Fruit fly (Drosophila melanogaster): ENCODE data around the gene CG8565.

CG8565 gene

DNA sequence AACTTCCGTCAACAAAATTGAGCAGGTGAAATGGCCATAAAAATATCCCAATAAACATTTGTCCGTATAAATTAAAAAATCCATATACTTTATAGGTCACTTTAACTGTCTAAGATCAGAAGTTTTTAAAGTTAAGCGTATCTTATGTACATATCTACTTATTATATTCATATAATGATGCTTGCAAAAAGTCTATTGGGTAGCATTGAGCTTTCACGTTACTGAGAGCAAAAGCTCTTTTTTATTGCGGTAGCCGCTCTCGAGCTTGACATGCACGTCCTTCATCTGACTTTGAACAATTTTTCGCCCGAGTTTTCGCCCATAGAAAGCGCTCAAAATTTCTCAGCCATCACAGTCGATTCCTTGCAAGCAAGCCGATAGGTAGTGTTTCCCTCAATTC, 30.2 kb downstream of the CG8565 start, which contains the start of gene Gapdh2 (continued):
- peak; percentile 98 for TF ChIP-seq CG2889 (GFP tag; IDR thresholded peaks at IDR 0.05)
- TF ChIP-seq prd (optimal IDR thresholded peaks at IDR 0.05): no peak
- peak; percentile 98 for TF ChIP-seq prd (GFP tag; IDR thresholded peaks at IDR 0.05)
- no peak for TF ChIP-seq Hr39 (optimal IDR thresholded peaks at IDR 0.05)
- TF ChIP-seq Trl (optimal IDR thresholded peaks at IDR 0.05): peak; percentile 35 to 79
- TF ChIP-seq Trl (GFP tag; optimal IDR thresholded peaks at IDR 0.05): peak; percentile 95
- TF ChIP-seq aop (GFP tag; IDR thresholded peaks at IDR 0.05): peak; percentile 95
- TF ChIP-seq CG15011 (GFP tag; optimal IDR thresholded peaks at IDR 0.05): peak; percentile 99
- TF ChIP-seq dm (GFP tag; optimal IDR thresholded peaks at IDR 0.05): peak; percentile 91
- no peak for TF ChIP-seq CG30431 (GFP tag; optimal IDR thresholded peaks at IDR 0.05)
- peak; percentile 99 for TF ChIP-seq lilli (GFP tag; optimal IDR thresholded peaks at IDR 0.05)
- TF ChIP-seq Ets65A (GFP tag): peak; percentile 96
- TF ChIP-seq vfl (GFP tag; optimal IDR thresholded peaks at IDR 0.05): peak; percentile 98
- peak; percentile 100 for TF ChIP-seq CG10543 (GFP tag; optimal IDR thresholded peaks at IDR 0.05)
- peak; percentile 99 for TF ChIP-seq CG14441 (GFP tag; IDR thresholded peaks at IDR 0.05)
- peak; percentile 100 for TF ChIP-seq ci (GFP tag; IDR thresholded peaks at IDR 0.05)
- peak; percentile 100 for TF ChIP-seq ERR (GFP tag; optimal IDR thresholded peaks at IDR 0.05)
- peak; percentile 7 to 74 for TF ChIP-seq crp (GFP tag; optimal IDR thresholded peaks at IDR 0.05)
- TF ChIP-seq E2f2 (GFP tag; IDR thresholded peaks at IDR 0.05): peak; percentile 92
- TF ChIP-seq caup (GFP tag; optimal IDR thresholded peaks at IDR 0.05; ENCODE audit: severe bottlenecking): peak; percentile 100
- TF ChIP-seq CG16779 (GFP tag; IDR thresholded peaks at IDR 0.05): peak; percentile 99
- peak; percentile 100 for TF ChIP-seq run (tag; optimal IDR thresholded peaks at IDR 0.05)
- TF ChIP-seq CG11085 (GFP tag; IDR thresholded peaks at IDR 0.05): peak; percentile 98
- TF ChIP-seq CG3838 (GFP tag; optimal IDR thresholded peaks at IDR 0.05): peak; percentile 97
- TF ChIP-seq CG34376 (GFP tag; optimal IDR thresholded peaks at IDR 0.05): peak; percentile 100
- peak; percentile 94 for TF ChIP-seq Hmx (GFP tag; optimal IDR thresholded peaks at IDR 0.05)
- peak; percentile 99 for TF ChIP-seq gsb-n (tag; optimal IDR thresholded peaks at IDR 0.05)
- peak; percentile 95 to 100 for TF ChIP-seq Hr51 (GFP tag; optimal IDR thresholded peaks at IDR 0.05)
- TF ChIP-seq CG5245 (GFP tag; optimal IDR thresholded peaks at IDR 0.05): peak; percentile 98
- peak; percentile 98; the same call in 2 of the 3 replicates for TF ChIP-seq CG11456 (GFP tag; IDR thresholded peaks at IDR 0.05)
- peak; percentile 100 for TF ChIP-seq abd-A (tag; optimal IDR thresholded peaks at IDR 0.05)
- peak; percentile 99 for TF ChIP-seq YL-1 (GFP tag; optimal IDR thresholded peaks at IDR 0.05)
- peak; percentile 99 for TF ChIP-seq CG5953 (GFP tag; IDR thresholded peaks at IDR 0.05)
- TF ChIP-seq CG2116 (GFP tag; optimal IDR thresholded peaks at IDR 0.05): peak; percentile 88
- peak; percentile 97; the same call in 1 of the 2 replicates for TF ChIP-seq klu (GFP tag; IDR thresholded peaks at IDR 0.05)
- peak; percentile 99 for TF ChIP-seq lbe (GFP tag; optimal IDR thresholded peaks at IDR 0.05)
- TF ChIP-seq knrl (GFP tag; IDR thresholded peaks at IDR 0.05; ENCODE audit: partially characterized antibody): no peak
- TF ChIP-seq CG42726 (GFP tag; IDR thresholded peaks at IDR 0.05; ENCODE audit: partially characterized antibody): no peak
- peak; percentile 99; the same call in 1 of the 2 replicates for TF ChIP-seq chm (GFP tag; IDR thresholded peaks at IDR 0.05)
- peak; percentile 100 for TF ChIP-seq dmrt99B (tag; optimal IDR thresholded peaks at IDR 0.05)
- peak; percentile 98 for TF ChIP-seq CG32772 (GFP tag; IDR thresholded peaks at IDR 0.05)
- no peak for TF ChIP-seq ato (GFP tag; IDR thresholded peaks at IDR 0.05; ENCODE audit: partially characterized antibody)
- TF ChIP-seq org-1 (GFP tag; optimal IDR thresholded peaks at IDR 0.05): peak; percentile 99
- TF ChIP-seq Adf1 (GFP tag; IDR thresholded peaks at IDR 0.05): peak; percentile 92
- peak; percentile 77 for TF ChIP-seq CG3163 (GFP tag; optimal IDR thresholded peaks at IDR 0.05)
- TF ChIP-seq CG32532 (GFP tag; IDR thresholded peaks at IDR 0.05): peak; percentile 100
- peak; percentile 96 for TF ChIP-seq pros (GFP tag; optimal IDR thresholded peaks at IDR 0.05)
- TF ChIP-seq Usf (GFP tag; optimal IDR thresholded peaks at IDR 0.05): peak; percentile 85
- TF ChIP-seq CG32767 (GFP tag; IDR thresholded peaks at IDR 0.05): peak; percentile 99
- TF ChIP-seq CG4404 (GFP tag; IDR thresholded peaks at IDR 0.05): peak; percentile 88
- peak; percentile 99 for TF ChIP-seq gro (GFP tag; optimal IDR thresholded peaks at IDR 0.05)
- TF ChIP-seq Mrtf (GFP tag; IDR thresholded peaks at IDR 0.05): peak; percentile 98

Measured in whole organism, embryonic.